Fruit fly (Drosophila melanogaster) whole organism, adult: ENCODE results near the gene CG13026.

Source experiments
- CG11617 ChIP-seq: fragments of 200-800 bp; sonication (Bioruptor generic); optimal IDR thresholded peaks from 2 replicates; lab custom pipeline; 2017; ENCODE audit warnings: mild to moderate bottlenecking, missing biosample characterization, missing genetic modification reagents, missing genetic modification characterization
- CG12768 ChIP-seq: fragments of 200-800 bp; sonication (Bioruptor generic); optimal IDR thresholded peaks from 2 replicates; lab custom pipeline; 2017; ENCODE audit warnings: missing biosample characterization, missing genetic modification characterization, mild to moderate bottlenecking, moderate library complexity, missing genetic modification reagents
- CG14711 ChIP-seq: fragments of 200-800 bp; sonication (Bioruptor generic); optimal IDR thresholded peaks from 2 replicates; lab custom pipeline; 2018; ENCODE audit warnings: missing biosample characterization, mild to moderate bottlenecking, missing genetic modification characterization, moderate library complexity
- CG1620 ChIP-seq: fragments of 200-800 bp; sonication (Bioruptor generic); optimal IDR thresholded peaks from 2 replicates; lab custom pipeline; 2016; ENCODE audit warnings: missing biosample characterization, missing genetic modification characterization
- CG33017 ChIP-seq: fragments of 200-800 bp; sonication (Bioruptor generic); optimal IDR thresholded peaks from 2 replicates; lab custom pipeline; 2018; ENCODE audit warnings: missing biosample characterization, mild to moderate bottlenecking, missing genetic modification characterization, moderate library complexity
- CG5204 ChIP-seq: fragments of 200-800 bp; sonication (Bioruptor generic); optimal IDR thresholded peaks from 2 replicates; lab custom pipeline; 2016; ENCODE audit warnings: missing biosample characterization, missing genetic modification characterization
- CG7045 ChIP-seq: fragments of 200-800 bp; sonication (Bioruptor generic); optimal IDR thresholded peaks from 2 replicates; lab custom pipeline; 2017; ENCODE audit warnings: missing biosample characterization, mild to moderate bottlenecking, missing genetic modification characterization
- CG7101 ChIP-seq: fragments of 200-800 bp; sonication (Bioruptor generic); optimal IDR thresholded peaks from 2 replicates; lab custom pipeline; 2018; ENCODE audit warnings: missing biosample characterization, mild to moderate bottlenecking, missing genetic modification characterization, moderate library complexity
- Clk ChIP-seq: fragments of 200-800 bp; sonication (Bioruptor generic); optimal IDR thresholded peaks from 2 replicates; lab custom pipeline; 2017; ENCODE audit warnings: missing biosample characterization, missing genetic modification characterization
- Crg-1 ChIP-seq: fragments of 200-800 bp; sonication (Bioruptor generic); optimal IDR thresholded peaks from 2 replicates; lab custom pipeline; 2016; ENCODE audit warnings: missing biosample characterization, missing genetic modification characterization
- Hr96 ChIP-seq: fragments of 200-800 bp; sonication (Bioruptor generic); optimal IDR thresholded peaks from 2 replicates; lab custom pipeline; 2016; ENCODE audit warnings: missing biosample characterization, missing genetic modification characterization
- Mnt ChIP-seq: fragments of 200-800 bp; sonication (Bioruptor generic); optimal IDR thresholded peaks from 2 replicates; lab custom pipeline; 2016; ENCODE audit warnings: missing biosample characterization, mild to moderate bottlenecking, missing genetic modification characterization
- bab1 ChIP-seq: fragments of 200-800 bp; sonication (Bioruptor generic); optimal IDR thresholded peaks from 3 replicates; lab custom pipeline; 2019; ENCODE audit warnings: missing biosample characterization, mild to moderate bottlenecking, missing genetic modification characterization, moderate library complexity
- cic ChIP-seq: fragments of 200-800 bp; sonication (Bioruptor generic); optimal IDR thresholded peaks from 2 replicates; lab custom pipeline; 2017; ENCODE audit warnings: missing biosample characterization, mild to moderate bottlenecking, missing genetic modification characterization, moderate library complexity
- cnc ChIP-seq, 2 experiments: fragments of >200 bp; optimal IDR thresholded peaks; 2 replicates each; lab custom pipeline; 2017
- kay ChIP-seq: fragments of 200-800 bp; sonication (Bioruptor generic); peaks from one replicate; lab custom pipeline; 2016; ENCODE audit warnings: missing biosample characterization, missing genetic modification characterization, borderline replicate concordance
- ovo ChIP-seq: fragments of 200-800 bp; sonication (Bioruptor generic); optimal IDR thresholded peaks from 2 replicates; lab custom pipeline; 2016; ENCODE audit warnings: missing biosample characterization, missing genetic modification characterization
- pad ChIP-seq: fragments of 200-800 bp; sonication (Bioruptor generic); optimal IDR thresholded peaks from 3 replicates; lab custom pipeline; 2017; ENCODE audit warnings: missing biosample characterization, missing genetic modification characterization, mild to moderate bottlenecking, moderate library complexity, missing genetic modification reagents
- tj ChIP-seq: fragments of 200-800 bp; sonication (Bioruptor generic); optimal IDR thresholded peaks from 3 replicates; lab custom pipeline; 2017; ENCODE audit warnings: missing biosample characterization, mild to moderate bottlenecking, missing genetic modification characterization, moderate library complexity
- toe ChIP-seq: fragments of 200-800 bp; sonication (Bioruptor generic); optimal IDR thresholded peaks from 2 replicates; lab custom pipeline; 2016; ENCODE audit warnings: missing biosample characterization, missing genetic modification characterization

CG13026 gene

dm6 chr3L:16708738-16709350 is 17.1 kb downstream of the CG13026 start:
- TF ChIP-seq bab1, result no peak
- TF ChIP-seq cic, result peak; percentile 9
- no peak for TF ChIP-seq Clk (GFP tag; lab: Kevin White, UChicago)
- no peak for TF ChIP-seq CG5204 (GFP tag; lab: Kevin White, UChicago)

DNA sequence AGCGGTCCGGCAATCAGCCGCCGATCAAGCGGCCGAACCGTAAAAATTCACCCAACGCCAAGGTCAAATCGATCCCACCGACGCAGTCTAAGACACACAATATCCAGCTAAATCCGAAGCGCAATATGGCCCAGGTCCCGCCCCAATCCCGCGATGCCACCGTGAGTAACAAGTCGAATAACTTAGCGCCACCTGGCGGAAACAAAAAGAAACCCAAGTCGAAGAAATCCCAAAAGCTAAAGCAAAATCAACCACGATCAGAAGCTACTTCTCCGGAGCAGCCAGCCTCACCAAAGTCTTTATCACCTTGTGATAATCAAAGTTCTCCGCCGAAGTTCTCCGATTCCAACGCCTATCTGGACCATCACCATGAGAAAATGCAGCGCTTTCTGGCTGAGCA is 20.3 kb downstream of the CG13026 start:
- TF ChIP-seq CG1620 (GFP tag; lab: Kevin White, UChicago) (no peak), ovo (GFP tag; lab: Kevin White, UChicago) (no peak), Clk (GFP tag; lab: Kevin White, UChicago) (no peak), CG5204 (GFP tag; lab: Kevin White, UChicago) (no peak), tj (GFP tag; lab: Kevin White, UChicago) (no peak), CG14711 (tag; lab: Kevin White, UChicago) (no peak), cnc (optimal IDR thresholded peaks at IDR 0.05; lab: Kevin White, UChicago) (no peak), CG7101 (no peak), Mnt (GFP tag; lab: Kevin White, UChicago) (no peak), CG11617 (GFP tag; lab: Kevin White, UChicago) (no peak), bab1 (no peak), pad (GFP tag; lab: Kevin White, UChicago) (no peak), Crg-1 (GFP tag; lab: Kevin White, UChicago) (no peak), CG33017 (tag; lab: Kevin White, UChicago) (no peak), CG12768 (no peak), kay (GFP tag; lab: Kevin White, UChicago) (no peak), CG7045 (GFP tag; lab: Kevin White, UChicago) (no peak), Hr96 (no peak), toe (no peak), cic (no peak)

DNA sequence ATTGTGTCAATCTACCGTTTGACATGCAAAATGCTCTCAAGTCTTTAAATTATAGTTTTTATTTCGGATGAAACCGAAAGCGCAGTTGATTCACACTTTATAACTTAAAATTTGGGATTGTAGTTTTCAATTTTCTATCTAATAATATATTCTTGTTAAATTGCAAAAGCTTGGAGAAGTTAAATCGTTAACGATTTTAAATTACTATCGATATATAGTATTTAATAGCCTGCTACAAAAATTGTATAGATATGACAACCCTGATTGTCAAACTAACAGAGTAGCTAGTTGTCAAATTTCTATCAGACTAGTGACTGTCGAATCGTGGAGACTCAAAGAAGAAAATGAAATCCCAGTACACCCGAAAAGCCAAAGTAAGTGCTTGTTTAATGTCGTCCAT is 21.3 kb downstream of the CG13026 start, which contains the start of gene CG9692:
Gene CG9692, plus strand, starts transcription at position 301 of the 400 bp plus-strand sequence.
- no peak for TF ChIP-seq CG33017 (tag; lab: Kevin White, UChicago)
- TF ChIP-seq kay (GFP tag; lab: Kevin White, UChicago), result peak; percentile 84
- TF ChIP-seq Crg-1 (GFP tag; lab: Kevin White, UChicago), result no peak

dm6 chr3L:16704251-16704650 is 21.7 kb downstream of the CG13026 start:
- TF ChIP-seq tj (GFP tag; lab: Kevin White, UChicago) (peak; percentile 6), CG11617 (GFP tag; lab: Kevin White, UChicago) (no peak)

dm6 chr3L:16702866-16703265 is 23.1 kb downstream of the CG13026 start:
- TF ChIP-seq Clk (GFP tag; lab: Kevin White, UChicago) (no peak), CG33017 (tag; lab: Kevin White, UChicago) (no peak), CG5204 (GFP tag; lab: Kevin White, UChicago) (no peak), CG12768 (no peak), cic (no peak), CG14711 (tag; lab: Kevin White, UChicago) (no peak), ovo (GFP tag; lab: Kevin White, UChicago) (no peak), Hr96 (no peak), pad (GFP tag; lab: Kevin White, UChicago) (no peak), cnc (optimal IDR thresholded peaks at IDR 0.05; lab: Kevin White, UChicago) (no peak), kay (GFP tag; lab: Kevin White, UChicago) (no peak), tj (GFP tag; lab: Kevin White, UChicago) (no peak), toe (no peak), bab1 (no peak), Crg-1 (GFP tag; lab: Kevin White, UChicago) (no peak), Mnt (GFP tag; lab: Kevin White, UChicago) (no peak), CG1620 (GFP tag; lab: Kevin White, UChicago) (no peak)

- no peak for TF ChIP-seq CG1620 (GFP tag; lab: Kevin White, UChicago)
- TF ChIP-seq Hr96, result no peak
- no peak for TF ChIP-seq CG11617 (GFP tag; lab: Kevin White, UChicago)
- no peak for TF ChIP-seq Clk (GFP tag; lab: Kevin White, UChicago)
- no peak for TF ChIP-seq toe
- TF ChIP-seq ovo (GFP tag; lab: Kevin White, UChicago), result no peak
- no peak for TF ChIP-seq Crg-1 (GFP tag; lab: Kevin White, UChicago)
- TF ChIP-seq CG33017 (tag; lab: Kevin White, UChicago), result no peak
- no peak for TF ChIP-seq CG7045 (GFP tag; lab: Kevin White, UChicago)
- no peak for TF ChIP-seq kay (GFP tag; lab: Kevin White, UChicago)
- TF ChIP-seq cic, result no peak
- TF ChIP-seq CG7101, result no peak
- no peak for TF ChIP-seq Mnt (GFP tag; lab: Kevin White, UChicago)
- no peak for TF ChIP-seq CG14711 (tag; lab: Kevin White, UChicago)
- no peak for TF ChIP-seq cnc (optimal IDR thresholded peaks at IDR 0.05; lab: Kevin White, UChicago)
- no peak for TF ChIP-seq CG12768
- no peak for TF ChIP-seq bab1
- no peak for TF ChIP-seq CG5204 (GFP tag; lab: Kevin White, UChicago)
Observed at dm6 chr3L:16699292-16700026, 26.5 kb downstream of the CG13026 start.
